Worm (Caenorhabditis elegans) whole organism, L1 larva: Measurements from ENCODE around the gene F10A3.11.

Source experiments
- ceh-63 ChIP-seq: fragments of 200-800 bp; sonication (Bioruptor generic); optimal IDR thresholded peaks from 2 replicates; lab custom pipeline; 2018; ENCODE audit warnings: mild to moderate bottlenecking, missing genetic modification characterization, missing compliant biosample characterization
- mep-1 ChIP-seq: fragments of 150-350 bp; optimal IDR thresholded peaks from 2 replicates; lab custom pipeline; 2014; ENCODE audit warnings: missing biosample characterization, missing genetic modification characterization

The F10A3.11 gene

ce11 chrV:16213323-16213722, 50.8 kb downstream of the F10A3.11 start (continued):
- TF ChIP-seq ceh-63 (GFP tag; lab: Kevin White, UChicago) (no peak), mep-1 (no peak)
- TF ChIP-seq, all 84 proteins: peak for 14
